Worm (Caenorhabditis elegans) whole organism, L1 larva: ENCODE measurements around the gene prmt-9.

ENCODE experiments used
- C34B4.2 ChIP-seq: sonication (generic microtip); optimal IDR thresholded peaks from 2 replicates; lab custom pipeline; 2017; ENCODE audit warnings: mild to moderate bottlenecking, missing genetic modification characterization, missing compliant biosample characterization
- F16B12.6 ChIP-seq: fragments of 150-350 bp; optimal IDR thresholded peaks from 2 replicates; lab custom pipeline; 2014; ENCODE audit warnings: missing biosample characterization, missing genetic modification characterization
- aly-2 ChIP-seq: fragments of 150-350 bp; optimal IDR thresholded peaks from 2 replicates; lab custom pipeline; 2014; ENCODE audit warnings: missing biosample characterization, missing genetic modification characterization
- blmp-1 ChIP-seq: fragments of 150-350 bp; optimal IDR thresholded peaks from 2 replicates; lab custom pipeline; 2014; ENCODE audit warnings: missing biosample characterization, missing genetic modification characterization
- ceh-63 ChIP-seq: fragments of 200-800 bp; sonication (Bioruptor generic); optimal IDR thresholded peaks from 2 replicates; lab custom pipeline; 2018; ENCODE audit warnings: mild to moderate bottlenecking, missing genetic modification characterization, missing compliant biosample characterization
- ceh-82 ChIP-seq, 3 experiments: fragments of 150-350 bp in 1 of 3; sonication (generic microtip) in 2 of 3; optimal IDR thresholded peaks; 2 replicates each; lab custom pipeline; 2014 to 2017; ENCODE audit warnings: missing biosample characterization in 3 of 3, missing genetic modification characterization in 3 of 3
- ceh-88 ChIP-seq: fragments of 200-800 bp; sonication (Bioruptor generic); IDR thresholded peaks from 2 replicates; pipeline ENCODE4 v1.3.6; 2022; ENCODE audit warnings: missing genetic modification characterization, missing compliant biosample characterization
- ceh-90 ChIP-seq: sonication (generic microtip); optimal IDR thresholded peaks from 2 replicates; lab custom pipeline; 2016; ENCODE audit warnings: missing genetic modification characterization, missing compliant biosample characterization
- dpl-1 ChIP-seq, 3 experiments: fragments of 150-350 bp in 2 of 3; sonication (generic microtip) in 1 of 3; optimal IDR thresholded peaks; 2 replicates each; lab custom pipeline; 2014 to 2017; ENCODE audit warnings: missing biosample characterization in 3 of 3, missing genetic modification characterization in 3 of 3, missing genetic modification reagents in 3 of 3
- dsc-1 ChIP-seq: sonication (generic microtip); optimal IDR thresholded peaks from 2 replicates; lab custom pipeline; 2016; ENCODE audit warnings: mild to moderate bottlenecking, missing genetic modification characterization, missing compliant biosample characterization
- efl-1 ChIP-seq, 4 experiments: fragments of 150-350 bp; optimal IDR thresholded peaks in 3 of 4; peaks in 1 of 4; 1 replicate in 1 of 4; 2 replicates in 3 of 4; lab custom pipeline; 2014; ENCODE audit warnings: missing biosample characterization in 2 of 4, missing genetic modification characterization in 2 of 4, missing genetic modification reagents in 2 of 4
- efl-3 ChIP-seq: fragments of 200-800 bp; sonication (Bioruptor generic); optimal IDR thresholded peaks from 2 replicates; lab custom pipeline; 2018; ENCODE audit warnings: mild to moderate bottlenecking, missing genetic modification characterization, missing compliant biosample characterization
- egl-13 ChIP-seq: sonication (generic microtip); optimal IDR thresholded peaks from 2 replicates; lab custom pipeline; 2016; ENCODE audit warnings: missing genotype, missing genetic modification reagents, missing genetic modification characterization, missing compliant biosample characterization
- elt-3 ChIP-seq, 6 experiments: fragments of 150-350 bp in 1 of 6; sonication (generic microtip); optimal IDR thresholded peaks; 2 replicates each; lab custom pipeline; 2017 to 2018; ENCODE audit warnings: missing biosample characterization in 6 of 6, missing genetic modification characterization in 6 of 6, inconsistent platforms in 1 of 6
- fkh-10 ChIP-seq: sonication (generic microtip); optimal IDR thresholded peaks from 2 replicates; lab custom pipeline; 2017; ENCODE audit warnings: missing biosample characterization, missing genetic modification reagents, missing genetic modification characterization
- fkh-4 ChIP-seq: sonication (generic microtip); optimal IDR thresholded peaks from 2 replicates; lab custom pipeline; 2016; ENCODE audit warnings: missing compliant biosample characterization, missing genetic modification characterization, borderline replicate concordance
- fkh-8 ChIP-seq: sonication (generic microtip); optimal IDR thresholded peaks from 2 replicates; lab custom pipeline; 2016; ENCODE audit warnings: mild to moderate bottlenecking, missing genetic modification characterization, missing compliant biosample characterization
- fos-1 ChIP-seq: fragments of 150-350 bp; optimal IDR thresholded peaks from 2 replicates; lab custom pipeline; 2014; ENCODE audit warnings: missing biosample characterization, missing genetic modification characterization
- hpl-2 ChIP-seq: fragments of 150-350 bp; optimal IDR thresholded peaks from 2 replicates; lab custom pipeline; 2014; ENCODE audit warnings: missing biosample characterization, missing genetic modification reagents, missing genetic modification characterization
- irx-1 ChIP-seq: sonication (generic microtip); optimal IDR thresholded peaks from 2 replicates; lab custom pipeline; 2016; ENCODE audit warnings: missing genetic modification characterization, missing compliant biosample characterization
- isw-1 ChIP-seq: fragments of 200-800 bp; sonication (Bioruptor generic); IDR thresholded peaks from 2 replicates; pipeline ENCODE4 v1.3.6; 2022; ENCODE audit warnings: missing genetic modification characterization, missing compliant biosample characterization
- lin-13 ChIP-seq: fragments of 150-350 bp; optimal IDR thresholded peaks from 2 replicates; lab custom pipeline; 2014; ENCODE audit warnings: missing biosample characterization, missing genetic modification reagents, missing genetic modification characterization
- lin-35 ChIP-seq, 2 experiments: fragments of 150-350 bp; optimal IDR thresholded peaks; 2 replicates each; lab custom pipeline; 2014; ENCODE audit warnings: missing biosample characterization in 2 of 2, missing genetic modification characterization in 2 of 2, missing genetic modification reagents in 2 of 2
- lir-3 ChIP-seq: sonication (generic microtip); optimal IDR thresholded peaks from 2 replicates; lab custom pipeline; 2016; ENCODE audit warnings: mild to moderate bottlenecking, missing genetic modification characterization, moderate library complexity, missing compliant biosample characterization; ENCODE audit not compliant: poor library complexity
- lsy-2 ChIP-seq, 2 experiments: fragments of 150-350 bp; optimal IDR thresholded peaks; 2 replicates each; lab custom pipeline; 2014; ENCODE audit warnings: missing biosample characterization in 2 of 2, missing genetic modification characterization in 2 of 2
- mab-9 ChIP-seq: fragments of 200-800 bp; sonication (Bioruptor generic); IDR thresholded peaks from 2 replicates; pipeline ENCODE4 v1.3.6; 2022; ENCODE audit warnings: missing genetic modification reagents, missing genetic modification characterization, missing compliant biosample characterization
- mef-2 ChIP-seq: fragments of 150-350 bp; optimal IDR thresholded peaks from 2 replicates; lab custom pipeline; 2014; ENCODE audit warnings: missing biosample characterization, missing genetic modification characterization
- mep-1 ChIP-seq: fragments of 150-350 bp; optimal IDR thresholded peaks from 2 replicates; lab custom pipeline; 2014; ENCODE audit warnings: missing biosample characterization, missing genetic modification characterization
- nhr-11 ChIP-seq: fragments of 150-350 bp; optimal IDR thresholded peaks from 2 replicates; lab custom pipeline; 2014; ENCODE audit warnings: missing biosample characterization, missing genetic modification characterization
- nhr-12 ChIP-seq: sonication (generic microtip); optimal IDR thresholded peaks from 2 replicates; lab custom pipeline; 2017; ENCODE audit warnings: missing biosample characterization, missing genetic modification characterization
- nhr-47 ChIP-seq: sonication (generic microtip); optimal IDR thresholded peaks from 2 replicates; lab custom pipeline; 2016; ENCODE audit warnings: mild to moderate bottlenecking, missing genetic modification characterization, moderate library complexity, missing compliant biosample characterization
- nhr-71 ChIP-seq: sonication (generic microtip); optimal IDR thresholded peaks from 2 replicates; lab custom pipeline; 2016; ENCODE audit warnings: mild to moderate bottlenecking, missing genetic modification characterization, moderate library complexity, missing compliant biosample characterization
- nhr-77 ChIP-seq: fragments of 150-350 bp; optimal IDR thresholded peaks from 2 replicates; lab custom pipeline; 2014; ENCODE audit warnings: missing biosample characterization, missing genetic modification characterization
- nhr-84 ChIP-seq: sonication (generic microtip); optimal IDR thresholded peaks from 2 replicates; lab custom pipeline; 2017; ENCODE audit warnings: missing biosample characterization, missing genetic modification characterization
- nhr-90 ChIP-seq: sonication (generic microtip); optimal IDR thresholded peaks from 2 replicates; lab custom pipeline; 2016; ENCODE audit warnings: mild to moderate bottlenecking, missing genetic modification characterization, missing compliant biosample characterization; ENCODE audit not compliant: poor library complexity
- rnt-1 ChIP-seq: sonication (generic microtip); optimal IDR thresholded peaks from 2 replicates; lab custom pipeline; 2016; ENCODE audit warnings: mild to moderate bottlenecking, missing genetic modification characterization, moderate library complexity, missing compliant biosample characterization
- skn-1 ChIP-seq: fragments of 150-350 bp; optimal IDR thresholded peaks from 2 replicates; lab custom pipeline; 2014; ENCODE audit warnings: missing biosample characterization, missing genetic modification characterization
- snpc-4 ChIP-seq: fragments of 150-350 bp; optimal IDR thresholded peaks from 2 replicates; lab custom pipeline; 2014; ENCODE audit warnings: missing biosample characterization, missing genetic modification characterization
- snu-23 ChIP-seq: sonication (generic microtip); optimal IDR thresholded peaks from 2 replicates; lab custom pipeline; 2016; ENCODE audit warnings: missing genetic modification characterization, missing compliant biosample characterization
- sup-37 ChIP-seq: fragments of 200-800 bp; sonication (Bioruptor generic); optimal IDR thresholded peaks from 2 replicates; lab custom pipeline; 2018; ENCODE audit warnings: mild to moderate bottlenecking, missing genetic modification characterization, missing compliant biosample characterization
- swsn-7 ChIP-seq: sonication (generic microtip); optimal IDR thresholded peaks from 2 replicates; lab custom pipeline; 2016; ENCODE audit warnings: missing genetic modification characterization, missing compliant biosample characterization
- tbx-2 ChIP-seq: sonication (generic microtip); optimal IDR thresholded peaks from 2 replicates; lab custom pipeline; 2016; ENCODE audit warnings: missing genetic modification characterization, missing compliant biosample characterization
- unc-86 ChIP-seq: sonication (generic microtip); optimal IDR thresholded peaks from 2 replicates; lab custom pipeline; 2016; ENCODE audit warnings: missing genetic modification characterization, missing compliant biosample characterization
- unc-98 ChIP-seq: fragments of 200-800 bp; sonication (Bioruptor generic); IDR thresholded peaks from 2 replicates; pipeline ENCODE4 v1.3.6; 2022; ENCODE audit warnings: missing genetic modification characterization, missing compliant biosample characterization
- vab-15 ChIP-seq: sonication (generic microtip); optimal IDR thresholded peaks from 2 replicates; lab custom pipeline; 2017; ENCODE audit warnings: missing genotype, mild to moderate bottlenecking, missing genetic modification characterization, missing compliant biosample characterization
- xbp-1 ChIP-seq: sonication (generic microtip); optimal IDR thresholded peaks from 2 replicates; lab custom pipeline; 2016; ENCODE audit warnings: missing genetic modification characterization, missing compliant biosample characterization
- zag-1 ChIP-seq: fragments of 150-350 bp; optimal IDR thresholded peaks from 2 replicates; lab custom pipeline; 2014; ENCODE audit warnings: missing biosample characterization, missing genetic modification characterization
- zip-4 ChIP-seq: fragments of 200-800 bp; sonication (Bioruptor generic); optimal IDR thresholded peaks from 2 replicates; lab custom pipeline; 2018; ENCODE audit warnings: mild to moderate bottlenecking, missing genetic modification characterization, moderate library complexity, missing compliant biosample characterization
- ztf-4 ChIP-seq: fragments of 150-350 bp; optimal IDR thresholded peaks from 2 replicates; lab custom pipeline; 2014; ENCODE audit warnings: missing biosample characterization, missing genetic modification characterization

prmt-9 gene

ce11 chrIV:12653094-12653493, 31.1 kb downstream of the prmt-9 start, which contains the start of the genes wdfy-3 and C26H9A.4:
wdfy-3 (plus strand) TSS chrIV:12653401.
C26H9A.4 (plus strand) TSS chrIV:12653410.
- TF ChIP-seq lir-3 (tag; lab: Kevin White, UChicago) (peak; percentile 39), skn-1 (tag; lab: Kevin White, UChicago) (peak; percentile 17), hpl-2 (no peak), nhr-71 (peak; percentile 27), tbx-2 (tag; lab: Kevin White, UChicago) (peak; percentile 9), irx-1 (tag; lab: Kevin White, UChicago) (no peak), lin-35 (GFP tag; optimal IDR thresholded peaks at IDR 0.05; lab: Kevin White, UChicago) (peak in 1 of 2 experiments; percentile 8), blmp-1 (tag; lab: Kevin White, UChicago) (peak; percentile 31), ceh-63 (GFP tag; lab: Kevin White, UChicago) (no peak), ceh-88 (GFP tag; lab: Robert Waterston, UW) (no peak), zip-4 (GFP tag; lab: Kevin White, UChicago) (no peak), efl-1 (optimal IDR thresholded peaks at IDR 0.05; lab: Kevin White, UChicago) (peak; percentile 29 to 31), efl-1 (GFP tag; optimal IDR thresholded peaks at IDR 0.05 in 1 of 2; lab: Kevin White, UChicago) (peak; percentile 8 to 24), fkh-10 (no peak), sup-37 (GFP tag; lab: Kevin White, UChicago) (no peak), fkh-4 (no peak), mep-1 (tag; lab: Kevin White, UChicago) (peak; percentile 31), vab-15 (no peak), rnt-1 (peak; percentile 81), ceh-90 (tag; lab: Kevin White, UChicago) (peak; percentile 48), elt-3 (tag; optimal IDR thresholded peaks at IDR 0.05; lab: Kevin White, UChicago) (peak in 1 of 6 experiments; percentile 9), nhr-84 (no peak), dpl-1 (GFP tag; optimal IDR thresholded peaks at IDR 0.05; lab: Kevin White, UChicago) (peak in 2 of 3 experiments; percentile 32 to 33), nhr-90 (peak; percentile 14), efl-3 (no peak), dsc-1 (tag; lab: Kevin White, UChicago) (no peak), lin-13 (GFP tag; lab: Kevin White, UChicago) (no peak), fkh-8 (peak; percentile 14), F16B12.6 (tag; lab: Kevin White, UChicago) (no peak), lsy-2 (tag; optimal IDR thresholded peaks at IDR 0.05; lab: Kevin White, UChicago) (peak in 1 of 2 experiments; percentile 37), mab-9 (GFP tag; lab: Robert Waterston, UW) (no peak), snpc-4 (no peak), unc-98 (GFP tag; lab: Robert Waterston, UW) (no peak), ztf-4 (no peak), C34B4.2 (tag; lab: Kevin White, UChicago) (no peak)

ce11 chrIV:12651570-12651969, 32.6 kb downstream of the prmt-9 start:
- TF ChIP-seq aly-2 (peak; percentile 46), tbx-2 (tag; lab: Kevin White, UChicago) (peak; percentile 42), lin-35 (GFP tag; optimal IDR thresholded peaks at IDR 0.05; lab: Kevin White, UChicago) (peak in 1 of 2 experiments; percentile 47), lsy-2 (tag; optimal IDR thresholded peaks at IDR 0.05; lab: Kevin White, UChicago) (peak; percentile 51 to 74), mep-1 (tag; lab: Kevin White, UChicago) (peak; percentile 52), hpl-2 (no peak), efl-1 (optimal IDR thresholded peaks at IDR 0.05; lab: Kevin White, UChicago) (peak; percentile 60 to 64), efl-1 (GFP tag; optimal IDR thresholded peaks at IDR 0.05 in 1 of 2; lab: Kevin White, UChicago) (peak in 1 of 2 experiments; percentile 32), fkh-8 (peak; percentile 71), irx-1 (tag; lab: Kevin White, UChicago) (peak; percentile 0), nhr-71 (peak; percentile 67), ceh-82 (tag; optimal IDR thresholded peaks at IDR 0.05; lab: Kevin White, UChicago) (peak; percentile 0 to 56 (median 1)), nhr-11 (tag; lab: Kevin White, UChicago) (no peak), fos-1 (tag; lab: Kevin White, UChicago) (peak; percentile 31), ceh-63 (GFP tag; lab: Kevin White, UChicago) (no peak), egl-13 (tag; lab: Kevin White, UChicago) (peak; percentile 42), mef-2 (tag; lab: Kevin White, UChicago) (peak; percentile 46), nhr-77 (peak; percentile 32), xbp-1 (peak; percentile 31), zip-4 (GFP tag; lab: Kevin White, UChicago) (no peak), swsn-7 (peak; percentile 57), lin-13 (GFP tag; lab: Kevin White, UChicago) (peak; percentile 24), unc-86 (tag; lab: Kevin White, UChicago) (peak; percentile 67), nhr-12 (tag; lab: Kevin White, UChicago) (no peak), fkh-4 (no peak), isw-1 (peak; percentile 37), nhr-47 (tag; lab: Kevin White, UChicago) (peak; percentile 65), zag-1 (peak; percentile 74), dpl-1 (GFP tag; optimal IDR thresholded peaks at IDR 0.05; lab: Kevin White, UChicago) (peak in 1 of 3 experiments; percentile 57), snu-23 (peak; percentile 58)
